Worm (Caenorhabditis elegans): ENCODE measurements around the gene bca-2.

bca-2 gene

ce11 chrIV:17103116-17103515 lies 3.1 kb upstream of the bca-2 start:
- TF ChIP-seq nhr-28 (tag; optimal IDR thresholded peaks at IDR 0.05) = no peak
- no peak for TF ChIP-seq zag-1 (tag; optimal IDR thresholded peaks at IDR 0.05)
- no peak for TF ChIP-seq nhr-11 (tag; optimal IDR thresholded peaks at IDR 0.05)
- no peak for TF ChIP-seq eor-1 (tag; optimal IDR thresholded peaks at IDR 0.05)
- no peak for TF ChIP-seq lsy-12 (tag; optimal IDR thresholded peaks at IDR 0.05)
- no peak for TF ChIP-seq ceh-9 (tag; optimal IDR thresholded peaks at IDR 0.05)
- TF ChIP-seq lin-39 (tag; optimal IDR thresholded peaks at IDR 0.05) = no peak
- TF ChIP-seq mml-1 (tag; optimal IDR thresholded peaks at IDR 0.05) = no peak
- no peak for TF ChIP-seq nhr-25 (tag; optimal IDR thresholded peaks at IDR 0.05)

ce11 chrIV:17100628-17101338 lies 735 bp upstream of the bca-2 start:
- TF ChIP-seq nfya-1 (tag; optimal IDR thresholded peaks at IDR 0.05; ENCODE audit: insufficient read depth) (peak; percentile 92), eor-1 (tag; optimal IDR thresholded peaks at IDR 0.05) (no peak)

ce11 chrIV:17099113-17099512 lies 935 bp downstream of the bca-2 start:
- TF ChIP-seq nhr-67 (tag; optimal IDR thresholded peaks at IDR 0.05) = no peak
- no peak for TF ChIP-seq lin-15B (tag; optimal IDR thresholded peaks at IDR 0.05)
- TF ChIP-seq ceh-16 (tag; optimal IDR thresholded peaks at IDR 0.05) = no peak
- no peak for TF ChIP-seq nhr-237 (tag; optimal IDR thresholded peaks at IDR 0.05)
- no peak for TF ChIP-seq egl-27 (tag; optimal IDR thresholded peaks at IDR 0.05)
- no peak for TF ChIP-seq pqm-1 (tag; optimal IDR thresholded peaks at IDR 0.05)
- TF ChIP-seq zag-1 (tag; optimal IDR thresholded peaks at IDR 0.05) = no peak

- no peak for TF ChIP-seq nhr-237 (tag; optimal IDR thresholded peaks at IDR 0.05)
Observed at ce11 chrIV:17096168-17096567, 3.9 kb downstream of the bca-2 start, which contains the start of gene Y116A8C.27. TSS of gene Y116A8C.27 (minus strand) at chrIV:17096268.

- TF ChIP-seq egl-5 (tag; optimal IDR thresholded peaks at IDR 0.05) (no peak), pha-4 (tag; optimal IDR thresholded peaks at IDR 0.05) (peak; percentile 91)
Observed at ce11 chrIV:17093701-17094100, 6.3 kb downstream of the bca-2 start, which contains the start of gene Y116A8C.29. TSS of gene Y116A8C.29 (plus strand) at chrIV:17094028.

ce11 chrIV:17088849-17089248 lies 11.2 kb downstream of the bca-2 start, which contains the start of gene Y116A8C.43:
TSS of gene Y116A8C.43 (plus strand) at chrIV:17088851.
- peak; percentile 4 for TF ChIP-seq nhr-43 (tag; optimal IDR thresholded peaks at IDR 0.05; ENCODE audit: poor library complexity, severe bottlenecking)
- TF ChIP-seq fkh-2 (tag; optimal IDR thresholded peaks at IDR 0.05) = no peak
- no peak for TF ChIP-seq elt-3 (tag; optimal IDR thresholded peaks at IDR 0.05)
- peak; percentile 13 for TF ChIP-seq ama-1 (optimal IDR thresholded peaks at IDR 0.05)
- no peak for TF ChIP-seq elt-1 (tag; optimal IDR thresholded peaks at IDR 0.05)
- TF ChIP-seq elt-2 (tag; optimal IDR thresholded peaks at IDR 0.05) = peak; percentile 7
- no peak for TF ChIP-seq eor-1 (tag; optimal IDR thresholded peaks at IDR 0.05)
- TF ChIP-seq nhr-12 (tag; optimal IDR thresholded peaks at IDR 0.05) = no peak
- no peak for TF ChIP-seq nhr-11 (tag; optimal IDR thresholded peaks at IDR 0.05)
- peak; percentile 3 for TF ChIP-seq pha-4 (tag; optimal IDR thresholded peaks at IDR 0.05)
- TF ChIP-seq nhr-76 (tag; optimal IDR thresholded peaks at IDR 0.05) = no peak

ce11 chrIV:17087384-17088099 lies 12.5 kb downstream of the bca-2 start, which contains the start of the genes snx-13 and snr-1:
TSS of gene snx-13 (minus strand) at chrIV:17087438.
TSS of gene snr-1 (plus strand) at chrIV:17088049.
- TF ChIP-seq lin-39 (tag; optimal IDR thresholded peaks at IDR 0.05) = peak; percentile 55
- TF ChIP-seq pha-4 (tag; optimal IDR thresholded peaks at IDR 0.05) = peak; percentile 85
- TF ChIP-seq ama-1 (optimal IDR thresholded peaks at IDR 0.05) = no peak
- TF ChIP-seq nfya-1 (tag; optimal IDR thresholded peaks at IDR 0.05; ENCODE audit: insufficient read depth) = peak; percentile 77
- peak; percentile 1 for TF ChIP-seq pqm-1 (tag; optimal IDR thresholded peaks at IDR 0.05)
- TF ChIP-seq lsy-12 (tag; optimal IDR thresholded peaks at IDR 0.05) = peak; percentile 56
- TF ChIP-seq elt-2 (tag; optimal IDR thresholded peaks at IDR 0.05) = peak; percentile 52
- no peak for TF ChIP-seq eor-1 (tag; optimal IDR thresholded peaks at IDR 0.05)
- no peak for TF ChIP-seq jun-1 (tag; optimal IDR thresholded peaks at IDR 0.05)
- no peak for TF ChIP-seq ZK546.5 (tag; optimal IDR thresholded peaks at IDR 0.05)
- peak; percentile 91 for TF ChIP-seq lin-15B (tag; optimal IDR thresholded peaks at IDR 0.05)
- peak; percentile 19 for TF ChIP-seq fkh-10 (GFP tag; optimal IDR thresholded peaks at IDR 0.05)
- no peak for TF ChIP-seq sea-2 (GFP tag; optimal IDR thresholded peaks at IDR 0.05)
- TF ChIP-seq fos-1 (tag; optimal IDR thresholded peaks at IDR 0.05) = no peak
- no peak for TF ChIP-seq unc-62 (GFP tag; optimal IDR thresholded peaks at IDR 0.05)
- peak; percentile 41 for TF ChIP-seq nhr-25 (tag; optimal IDR thresholded peaks at IDR 0.05)
- TF ChIP-seq nhr-23 (tag; optimal IDR thresholded peaks at IDR 0.05) = peak; percentile 73
- TF ChIP-seq mml-1 (tag; optimal IDR thresholded peaks at IDR 0.05) = no peak
- peak; percentile 82 for TF ChIP-seq hmg-11 (tag; optimal IDR thresholded peaks at IDR 0.05)
- TF ChIP-seq egl-27 (tag; optimal IDR thresholded peaks at IDR 0.05) = no peak
- peak; percentile 43 for TF ChIP-seq snpc-4 (tag; optimal IDR thresholded peaks at IDR 0.05)
- no peak for TF ChIP-seq nhr-28 (tag; optimal IDR thresholded peaks at IDR 0.05)
- no peak for TF ChIP-seq nhr-76 (tag; optimal IDR thresholded peaks at IDR 0.05)
- TF ChIP-seq ceh-28 (tag; optimal IDR thresholded peaks at IDR 0.05) = peak; percentile 22

All from whole organism, L3 larva.